Worm (Caenorhabditis elegans) whole organism, mixed stage, embryonic: ENCODE results near the gene F41H10.4.

Experiments
- elt-3 ChIP-seq: fragments of 150-350 bp; optimal IDR thresholded peaks from 2 replicates; lab custom pipeline; 2014; ENCODE audit warnings: missing biosample characterization, missing genetic modification characterization
- lin-13 ChIP-seq: fragments of 150-350 bp; optimal IDR thresholded peaks from 2 replicates; lab custom pipeline; 2014; ENCODE audit warnings: missing biosample characterization, missing genetic modification characterization
- lsy-2 ChIP-seq: fragments of 150-350 bp; optimal IDR thresholded peaks from 2 replicates; lab custom pipeline; 2014; ENCODE audit warnings: missing biosample characterization, missing genetic modification characterization
- nhr-237 ChIP-seq: fragments of 150-350 bp; optimal IDR thresholded peaks from 2 replicates; lab custom pipeline; 2014; ENCODE audit warnings: missing biosample characterization, missing genetic modification characterization
- nhr-76 ChIP-seq: sonication (generic microtip); optimal IDR thresholded peaks from 2 replicates; lab custom pipeline; 2017; ENCODE audit warnings: missing biosample characterization, missing genetic modification characterization
- snpc-4 ChIP-seq: fragments of 150-350 bp; optimal IDR thresholded peaks from 2 replicates; lab custom pipeline; 2014; ENCODE audit warnings: missing biosample characterization, missing genetic modification characterization
- ztf-11 ChIP-seq: fragments of 150-350 bp; optimal IDR thresholded peaks from 2 replicates; lab custom pipeline; 2014; ENCODE audit warnings: missing biosample characterization, missing genetic modification characterization

DNA sequence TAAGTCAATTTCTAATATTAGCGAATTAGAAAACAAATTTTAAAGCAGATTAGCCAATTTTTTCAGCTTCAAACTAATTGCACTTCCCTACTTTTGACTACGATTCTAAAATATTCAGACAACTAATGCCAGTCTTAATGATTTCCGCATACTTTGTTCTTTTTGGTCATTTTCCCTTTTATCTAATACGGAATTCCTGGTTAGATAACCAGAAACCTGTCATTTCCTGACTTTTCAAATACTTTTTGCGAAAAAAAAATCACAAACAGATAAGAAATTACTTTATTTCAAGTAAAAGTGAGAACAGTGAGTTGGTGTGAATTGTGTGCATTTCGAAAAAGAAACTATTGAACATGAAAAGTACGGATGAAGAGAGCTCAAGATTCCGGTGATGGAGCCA, 15.8 kb downstream of the F41H10.4 start:
- no peak for TF ChIP-seq lin-13 (tag; lab: Kevin White, UChicago)
- no peak for TF ChIP-seq nhr-76 (tag; lab: Kevin White, UChicago)
- no peak for TF ChIP-seq snpc-4 (tag; lab: Kevin White, UChicago)
- no peak for TF ChIP-seq lsy-2 (tag; lab: Kevin White, UChicago)
- TF ChIP-seq ztf-11 (tag; lab: Kevin White, UChicago) = no peak
- no peak for TF ChIP-seq nhr-237
- no peak for TF ChIP-seq elt-3
